Fruit fly (Drosophila melanogaster): Measurements from ENCODE around the gene CG13051.

CG13051 gene

dm6 chr3L:16309972-16310371 lies 45.1 kb upstream of the CG13051 start (continued):
- no peak for TF ChIP-seq CG10565 (GFP tag; optimal IDR thresholded peaks at IDR 0.05)
- TF ChIP-seq Hr39 (optimal IDR thresholded peaks at IDR 0.05): no peak
- TF ChIP-seq oc (tag; optimal IDR thresholded peaks at IDR 0.05): no peak
- TF ChIP-seq jing (GFP tag; optimal IDR thresholded peaks at IDR 0.05): no peak

dm6 chr3L:16308380-16308779 lies 43.5 kb upstream of the CG13051 start, which contains the start of gene CG13042:
Gene CG13042 (minus strand): TSS chr3L:16308480.
- TF ChIP-seq chif (GFP tag; optimal IDR thresholded peaks at IDR 0.05) (no peak), HLH3B (GFP tag; IDR thresholded peaks at IDR 0.05) (no peak), Gug (GFP tag; IDR thresholded peaks at IDR 0.05) (0 out of 4 replicates have a peak, but pooled peaks have one; percentile 2)

dm6 chr3L:16305820-16306650 lies 41.1 kb upstream of the CG13051 start, which contains the start of the genes CG13043 and CG13063:
Gene CG13043 (minus strand): TSS chr3L:16305870.
Gene CG13063 (plus strand): TSS chr3L:16306600.
- TF ChIP-seq Nf-YB (GFP tag; optimal IDR thresholded peaks at IDR 0.05): no peak
- TF ChIP-seq CG1529 (GFP tag; optimal IDR thresholded peaks at IDR 0.05): no peak
- TF ChIP-seq lola (GFP tag; optimal IDR thresholded peaks at IDR 0.05): no peak
- no peak for TF ChIP-seq CG11093 (GFP tag; IDR thresholded peaks at IDR 0.05)
- no peak for TF ChIP-seq CG11696 (GFP tag; IDR thresholded peaks at IDR 0.05)
- TF ChIP-seq CG2199 (GFP tag; IDR thresholded peaks at IDR 0.05): no peak
- no peak for TF ChIP-seq wor (GFP tag; IDR thresholded peaks at IDR 0.05)
- TF ChIP-seq CG5953 (GFP tag; IDR thresholded peaks at IDR 0.05): no peak
- no peak for TF ChIP-seq unc-4 (GFP tag; IDR thresholded peaks at IDR 0.05; ENCODE audit: partially characterized antibody)
- TF ChIP-seq CG6683 (GFP tag; optimal IDR thresholded peaks at IDR 0.05): no peak
- TF ChIP-seq CG15601 (tag; optimal IDR thresholded peaks at IDR 0.05): no peak
- no peak for TF ChIP-seq CG7357 (GFP tag; IDR thresholded peaks at IDR 0.05)
- TF ChIP-seq oc (tag; optimal IDR thresholded peaks at IDR 0.05): peak; percentile 7
- no peak for TF ChIP-seq Dek (tag; optimal IDR thresholded peaks at IDR 0.05)
- TF ChIP-seq Side (GFP tag; optimal IDR thresholded peaks at IDR 0.05): no peak
- no peak for TF ChIP-seq BEAF-32 (GFP tag; optimal IDR thresholded peaks at IDR 0.05)
- TF ChIP-seq CG10267 (tag; optimal IDR thresholded peaks at IDR 0.05): no peak
- no peak for TF ChIP-seq gfzf (GFP tag; optimal IDR thresholded peaks at IDR 0.05)
- no peak for TF ChIP-seq Rfx (GFP tag; IDR thresholded peaks at IDR 0.05)
- TF ChIP-seq ato (GFP tag; IDR thresholded peaks at IDR 0.05; ENCODE audit: partially characterized antibody): no peak
- TF ChIP-seq CG9609 (GFP tag; optimal IDR thresholded peaks at IDR 0.05): no peak
- no peak for TF ChIP-seq CG4730 (GFP tag; IDR thresholded peaks at IDR 0.05)
- TF ChIP-seq Dll (GFP tag; IDR thresholded peaks at IDR 0.05; ENCODE audit: partially characterized antibody): no peak
- TF ChIP-seq CG4282 (GFP tag; optimal IDR thresholded peaks at IDR 0.05): no peak
- TF ChIP-seq CG12236 (GFP tag; optimal IDR thresholded peaks at IDR 0.05): no peak
- TF ChIP-seq ind (GFP tag; optimal IDR thresholded peaks at IDR 0.05): no peak
- no peak for TF ChIP-seq CG10565 (GFP tag; optimal IDR thresholded peaks at IDR 0.05)
- TF ChIP-seq dmrt99B (tag; optimal IDR thresholded peaks at IDR 0.05): peak; percentile 2
- no peak for TF ChIP-seq CG8290 (GFP tag; optimal IDR thresholded peaks at IDR 0.05)
- no peak for TF ChIP-seq CG8290 (tag; optimal IDR thresholded peaks at IDR 0.05)
- TF ChIP-seq CkIIα-i1 (GFP tag; IDR thresholded peaks at IDR 0.05): no peak
- TF ChIP-seq bbx (GFP tag; IDR thresholded peaks at IDR 0.05; ENCODE audit: partially characterized antibody): no peak
- peak; percentile 15; the same call in 1 of the 2 replicates for TF ChIP-seq Atf6 (GFP tag; IDR thresholded peaks at IDR 0.05)
- TF ChIP-seq CG18011 (GFP tag; optimal IDR thresholded peaks at IDR 0.05): no peak
- no peak for TF ChIP-seq CG3163 (GFP tag; optimal IDR thresholded peaks at IDR 0.05)
- no peak for TF ChIP-seq br (optimal IDR thresholded peaks at IDR 0.05)
- TF ChIP-seq Vsx1 (GFP tag; optimal IDR thresholded peaks at IDR 0.05): no peak
- no peak for TF ChIP-seq Dip3 (GFP tag; optimal IDR thresholded peaks at IDR 0.05)
- no peak for TF ChIP-seq seq (GFP tag; IDR thresholded peaks at IDR 0.05)
- TF ChIP-seq CG34422 (GFP tag; IDR thresholded peaks at IDR 0.05): no peak
- TF ChIP-seq zf30C (GFP tag; optimal IDR thresholded peaks at IDR 0.05): no peak
- TF ChIP-seq CG4360 (GFP tag; IDR thresholded peaks at IDR 0.05): no peak

Measured in whole organism, embryonic.